Worm (Caenorhabditis elegans) whole organism, L4/young adult: ENCODE results near the gene K08H2.3.

Experiments used
- W03F9.2 ChIP-seq: fragments of 150-350 bp; optimal IDR thresholded peaks from 2 replicates; lab custom pipeline; 2014; ENCODE audit warnings: missing biosample characterization, missing genetic modification characterization
- dao-5 ChIP-seq: sonication (generic microtip); optimal IDR thresholded peaks from 2 replicates; lab custom pipeline; 2016; ENCODE audit warnings: missing genotype, missing genetic modification characterization, moderate library complexity, missing compliant biosample characterization
- him-1 ChIP-seq: sonication (generic microtip); optimal IDR thresholded peaks from 2 replicates; lab custom pipeline; 2016; ENCODE audit warnings: missing genotype, missing genetic modification reagents, missing genetic modification characterization, missing compliant biosample characterization

DNA sequence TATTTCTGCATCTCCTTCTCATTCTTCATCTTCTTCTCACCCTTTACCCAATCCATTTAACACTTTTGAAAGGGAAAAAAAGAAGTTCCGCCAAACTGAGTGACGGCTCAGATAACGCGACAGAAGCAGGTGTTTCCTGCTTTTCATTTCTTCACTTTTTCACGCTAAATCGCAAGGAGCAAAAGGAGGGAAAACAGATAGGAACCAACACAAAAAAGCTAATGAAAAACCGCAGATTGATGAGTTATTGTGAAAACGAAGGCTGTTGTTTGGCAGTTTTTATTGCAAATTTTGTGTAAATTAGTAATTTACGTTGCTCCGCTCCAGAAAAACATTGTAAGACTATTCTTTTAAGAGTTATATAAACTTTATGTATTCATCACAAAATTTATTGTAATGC lies 36.9 kb upstream of the K08H2.3 start:
- TF ChIP-seq him-1 (tag; lab: Kevin White, UChicago) (no peak), W03F9.2 (no peak), dao-5 (tag; lab: Kevin White, UChicago) (no peak)
